Worm (Caenorhabditis elegans): ENCODE measurements around the gene lin-23.

ce11 chrII:6411660-6412451, 40.8 kb downstream of the lin-23 start:
- TF ChIP-seq T22C8.4 (GFP tag; IDR thresholded peaks at IDR 0.05), result no peak
- TF ChIP-seq ztf-23 (GFP tag; IDR thresholded peaks at IDR 0.05), result no peak
- TF ChIP-seq klf-2 (GFP tag; conservative IDR thresholded peaks at IDR 0.05), result no peak
- TF ChIP-seq ztf-29 (GFP tag; IDR thresholded peaks at IDR 0.05), result no peak
- 0 out of 2 replicates have a peak, but pooled peaks have one; percentile 49 for TF ChIP-seq flt-1 (GFP tag; IDR thresholded peaks at IDR 0.05)
- 0 out of 2 replicates have a peak, but pooled peaks have one; percentile 53 for TF ChIP-seq tab-1 (GFP tag; IDR thresholded peaks at IDR 0.05)
- TF ChIP-seq cog-1 (tag; optimal IDR thresholded peaks at IDR 0.05), result no peak
- TF ChIP-seq ref-1 (GFP tag; conservative IDR thresholded peaks at IDR 0.05), result no peak

All from whole organism, midembryonic.